Fruit fly (Drosophila melanogaster): ENCODE data around the gene Hex-t1.
A peak's percentile ranks its signal among the peaks of the same experiment; 100 is the strongest.

Gene Hex-t1

dm6 chr3R:26479208-26479607 lies 30.3 kb downstream of the Hex-t1 start (continued):
- TF ChIP-seq CG8319 (GFP tag; optimal IDR thresholded peaks at IDR 0.05) (peak; percentile 3), Eip93F (GFP tag; optimal IDR thresholded peaks at IDR 0.05) (no peak), CG10669 (GFP tag; optimal IDR thresholded peaks at IDR 0.05) (peak; percentile 49), Sox14 (GFP tag; optimal IDR thresholded peaks at IDR 0.05) (peak; percentile 48), lz (GFP tag; optimal IDR thresholded peaks at IDR 0.05) (peak; percentile 11), Hr4 (GFP tag; optimal IDR thresholded peaks at IDR 0.05) (peak; percentile 68), CG31627 (GFP tag; optimal IDR thresholded peaks at IDR 0.05) (no peak), svp (GFP tag) (peak; percentile 65), CG6163 (GFP tag; IDR thresholded peaks at IDR 0.05) (peak; percentile 69), spab (GFP tag; optimal IDR thresholded peaks at IDR 0.05) (peak; percentile 24), acj6 (GFP tag; optimal IDR thresholded peaks at IDR 0.05) (peak; percentile 45), CG3919 (GFP tag; optimal IDR thresholded peaks at IDR 0.05) (peak; percentile 61), Lpt (GFP tag; optimal IDR thresholded peaks at IDR 0.05) (peak; percentile 38), Gug (GFP tag; IDR thresholded peaks at IDR 0.05) (peak; percentile 32; the same call in 1 of the 2 replicates), dsx (GFP tag; optimal IDR thresholded peaks at IDR 0.05; ENCODE audit: poor library complexity, severe bottlenecking) (no peak), eg (GFP tag; IDR thresholded peaks at IDR 0.05) (peak; percentile 68; the same call in 2 of the 3 replicates), CG11762 (GFP tag; optimal IDR thresholded peaks at IDR 0.05; ENCODE audit: insufficient read depth) (peak; percentile 9)

DNA sequence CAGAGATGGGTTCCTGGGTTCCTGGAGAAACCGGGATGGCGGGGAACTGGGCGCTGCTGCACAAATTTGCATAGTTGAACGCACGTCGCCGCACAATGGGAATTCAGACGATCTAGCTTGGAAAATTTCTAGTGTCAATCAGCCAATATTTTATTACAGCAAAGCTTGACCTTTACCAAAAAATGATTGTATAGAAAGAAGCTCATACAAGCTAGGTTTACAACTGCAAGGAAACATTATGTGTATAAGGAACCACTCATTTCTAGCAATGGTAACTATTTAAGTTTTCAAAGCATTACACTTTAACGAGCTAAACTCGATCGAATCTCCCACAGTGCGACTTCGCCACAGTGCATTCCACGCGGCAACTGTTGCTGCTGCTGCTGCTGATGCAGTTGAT lies 31.5 kb downstream of the Hex-t1 start:
- TF ChIP-seq Hr4 (GFP tag; optimal IDR thresholded peaks at IDR 0.05) (no peak), Blimp-1 (GFP tag; optimal IDR thresholded peaks at IDR 0.05) (no peak), CG15336 (GFP tag; IDR thresholded peaks at IDR 0.05) (0 out of 2 replicates have a peak, but pooled peaks have one; percentile 19), acj6 (GFP tag; optimal IDR thresholded peaks at IDR 0.05) (no peak), CG16779 (tag; optimal IDR thresholded peaks at IDR 0.05) (no peak), CG7368 (GFP tag; optimal IDR thresholded peaks at IDR 0.05) (no peak), CG32006 (GFP tag; optimal IDR thresholded peaks at IDR 0.05) (peak; percentile 56)

DNA sequence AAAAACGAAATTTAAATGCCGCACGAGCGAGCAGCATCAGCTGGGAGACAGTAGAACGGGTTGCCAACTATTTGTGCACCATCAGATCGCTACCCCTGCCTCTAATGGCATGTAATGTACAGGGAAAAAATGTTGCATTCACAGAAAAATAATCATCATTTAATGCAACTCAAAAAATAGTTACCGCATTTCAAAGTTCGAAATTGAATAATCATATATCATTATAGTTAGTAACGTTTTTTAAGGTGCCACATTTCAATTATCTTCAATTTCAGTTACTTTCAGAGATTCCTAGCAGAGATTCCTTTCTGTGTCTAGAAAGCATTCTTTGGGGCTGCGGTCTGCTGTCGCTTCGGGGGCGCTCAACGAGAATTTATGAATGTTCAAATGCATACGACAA lies 32.4 kb downstream of the Hex-t1 start:
- TF ChIP-seq spab (GFP tag; optimal IDR thresholded peaks at IDR 0.05), result no peak
- TF ChIP-seq dac (GFP tag; optimal IDR thresholded peaks at IDR 0.05), result no peak
- no peak for TF ChIP-seq CG1621 (tag; optimal IDR thresholded peaks at IDR 0.05)
- no peak for TF ChIP-seq topi (GFP tag; optimal IDR thresholded peaks at IDR 0.05)
- no peak for TF ChIP-seq CG11294 (GFP tag; IDR thresholded peaks at IDR 0.05)
- TF ChIP-seq Sox102F (GFP tag; optimal IDR thresholded peaks at IDR 0.05), result no peak
- peak; percentile 5 for TF ChIP-seq CG10631 (GFP tag; optimal IDR thresholded peaks at IDR 0.05)
- TF ChIP-seq CG4318 (GFP tag; optimal IDR thresholded peaks at IDR 0.05), result peak; percentile 35
- TF ChIP-seq salr (GFP tag; optimal IDR thresholded peaks at IDR 0.05), result peak in 1 of 2 experiments; percentile 38
- TF ChIP-seq CG15336 (GFP tag; IDR thresholded peaks at IDR 0.05), result peak; percentile 68; the same call in 1 of the 2 replicates
- peak; percentile 68 for TF ChIP-seq CG32006 (GFP tag; optimal IDR thresholded peaks at IDR 0.05)
- no peak for TF ChIP-seq CG11902 (GFP tag; optimal IDR thresholded peaks at IDR 0.05)
- TF ChIP-seq Eip78C (GFP tag), result peak; percentile 62
- TF ChIP-seq Eip75B (GFP tag; optimal IDR thresholded peaks at IDR 0.05), result no peak
- peak; percentile 17 for TF ChIP-seq Lpt (GFP tag; optimal IDR thresholded peaks at IDR 0.05)
- no peak for TF ChIP-seq ss (GFP tag; optimal IDR thresholded peaks at IDR 0.05)
- peak; percentile 40 for TF ChIP-seq Hr4 (GFP tag; optimal IDR thresholded peaks at IDR 0.05)
- peak; percentile 11 for TF ChIP-seq CG6276 (GFP tag; optimal IDR thresholded peaks at IDR 0.05)
- no peak for TF ChIP-seq Gug (GFP tag; IDR thresholded peaks at IDR 0.05)
- TF ChIP-seq CG3919 (GFP tag; optimal IDR thresholded peaks at IDR 0.05), result peak; percentile 38
- no peak for TF ChIP-seq CG34406 (GFP tag; optimal IDR thresholded peaks at IDR 0.05)
- no peak for TF ChIP-seq CG8119 (GFP tag; IDR thresholded peaks at IDR 0.05)
- no peak for TF ChIP-seq vri (GFP tag; optimal IDR thresholded peaks at IDR 0.05)
- no peak for TF ChIP-seq Blimp-1 (GFP tag; optimal IDR thresholded peaks at IDR 0.05)
- TF ChIP-seq CG31627 (GFP tag; optimal IDR thresholded peaks at IDR 0.05), result no peak
- peak; percentile 41; the same call in 1 of the 3 replicates for TF ChIP-seq eg (GFP tag; IDR thresholded peaks at IDR 0.05)
- TF ChIP-seq OdsH (GFP tag; optimal IDR thresholded peaks at IDR 0.05), result peak; percentile 24
- no peak for TF ChIP-seq Smox (GFP tag; optimal IDR thresholded peaks at IDR 0.05)
- no peak for TF ChIP-seq CG8319 (GFP tag; optimal IDR thresholded peaks at IDR 0.05)
- TF ChIP-seq CG6163 (GFP tag; IDR thresholded peaks at IDR 0.05), result no peak
- no peak for TF ChIP-seq CG10669 (GFP tag; optimal IDR thresholded peaks at IDR 0.05)
- TF ChIP-seq CG11762 (GFP tag; optimal IDR thresholded peaks at IDR 0.05; ENCODE audit: insufficient read depth), result no peak
- peak; percentile 12 for TF ChIP-seq Sox14 (GFP tag; optimal IDR thresholded peaks at IDR 0.05)
- no peak for TF ChIP-seq Hr38 (GFP tag; optimal IDR thresholded peaks at IDR 0.05)
- TF ChIP-seq dsx (GFP tag; optimal IDR thresholded peaks at IDR 0.05; ENCODE audit: poor library complexity, severe bottlenecking), result no peak
- TF ChIP-seq fd59A (GFP tag; optimal IDR thresholded peaks at IDR 0.05), result no peak
- TF ChIP-seq Hr39 (GFP tag; optimal IDR thresholded peaks at IDR 0.05), result no peak
